Fruit fly (Drosophila melanogaster) whole organism, embryonic: ENCODE measurements around the gene CG32642.
A peak's percentile ranks its signal among the peaks of the same experiment; 100 is the strongest.

ENCODE experiments used
- Atf-2 ChIP-seq: fragments of 200-800 bp; sonication (Bioruptor generic); optimal IDR thresholded peaks from 2 replicates; lab custom pipeline; 2016; ENCODE audit warnings: missing biosample characterization, missing genetic modification characterization
- Atf3 ChIP-seq: fragments of 200-800 bp; sonication (Bioruptor generic); optimal IDR thresholded peaks from 3 replicates; lab custom pipeline; 2016; ENCODE audit warnings: missing biosample characterization, missing genetic modification characterization
- Bteb2 ChIP-seq: fragments of 200-800 bp; sonication (Bioruptor generic); optimal IDR thresholded peaks from 2 replicates; lab custom pipeline; 2016; ENCODE audit warnings: missing biosample characterization, missing genetic modification characterization
- CG10321 ChIP-seq: fragments of 200-800 bp; sonication (Bioruptor generic); IDR thresholded peaks from 2 replicates; pipeline ENCODE4 v1.3.6; 2022; ENCODE audit warnings: missing biosample characterization, missing genetic modification characterization
- CG10565 ChIP-seq: fragments of 200-800 bp; sonication (Bioruptor generic); optimal IDR thresholded peaks from 3 replicates; lab custom pipeline; 2016; ENCODE audit warnings: missing biosample characterization, mild to moderate bottlenecking, missing genetic modification characterization
- CG10979 ChIP-seq: fragments of 200-800 bp; sonication (Bioruptor generic); optimal IDR thresholded peaks from 2 replicates; lab custom pipeline; 2018; ENCODE audit warnings: missing biosample characterization, mild to moderate bottlenecking, missing genetic modification characterization, moderate library complexity
- CG11504 ChIP-seq: fragments of 200-800 bp; sonication (Bioruptor generic); optimal IDR thresholded peaks from 3 replicates; lab custom pipeline; 2019; ENCODE audit warnings: missing biosample characterization, mild to moderate bottlenecking, missing genetic modification characterization, moderate library complexity
- CG13894 ChIP-seq: fragments of 200-800 bp; sonication (Bioruptor generic); optimal IDR thresholded peaks from 3 replicates; lab custom pipeline; 2018; ENCODE audit warnings: missing biosample characterization, mild to moderate bottlenecking, missing genetic modification characterization, moderate library complexity
- CG15269 ChIP-seq: fragments of 200-800 bp; sonication (Bioruptor generic); optimal IDR thresholded peaks from 2 replicates; lab custom pipeline; 2018; ENCODE audit warnings: missing biosample characterization, mild to moderate bottlenecking, missing genetic modification characterization, moderate library complexity
- CG17829 ChIP-seq: fragments of 200-800 bp; optimal IDR thresholded peaks from 2 replicates; lab custom pipeline; 2019; ENCODE audit warnings: missing biosample characterization, mild to moderate bottlenecking, missing genetic modification characterization, moderate library complexity
- CG18011 ChIP-seq: fragments of 200-800 bp; sonication (Bioruptor generic); optimal IDR thresholded peaks from 2 replicates; lab custom pipeline; 2017; ENCODE audit warnings: missing biosample characterization, missing genetic modification characterization, mild to moderate bottlenecking, moderate library complexity, missing genotype
- CG1832 ChIP-seq: fragments of 200-800 bp; sonication (Bioruptor generic); optimal IDR thresholded peaks from 2 replicates; lab custom pipeline; 2017; ENCODE audit warnings: missing biosample characterization, mild to moderate bottlenecking, missing genetic modification characterization, inconsistent platforms
- CG2889 ChIP-seq: fragments of 200-800 bp; sonication (Bioruptor generic); IDR thresholded peaks from 3 replicates; pipeline ENCODE4 v1.3.6; 2022; ENCODE audit warnings: missing biosample characterization, missing genetic modification characterization
- CG33557 ChIP-seq: fragments of 200-800 bp; sonication (Bioruptor generic); optimal IDR thresholded peaks from 2 replicates; lab custom pipeline; 2019; ENCODE audit warnings: missing biosample characterization, mild to moderate bottlenecking, missing genetic modification characterization, moderate library complexity
- CG3995 ChIP-seq: fragments of 200-800 bp; sonication (Bioruptor generic); optimal IDR thresholded peaks from 3 replicates; lab custom pipeline; 2016; ENCODE audit warnings: missing biosample characterization, missing genetic modification characterization
- CG42726 ChIP-seq: fragments of 200-800 bp; sonication (Bioruptor generic); IDR thresholded peaks from 2 replicates; pipeline ENCODE4 v1.3.6; 2022; ENCODE audit warnings: missing biosample characterization, missing genetic modification characterization; ENCODE audit not compliant: partially characterized antibody
- CG5245 ChIP-seq: fragments of 200-800 bp; sonication (Bioruptor generic); optimal IDR thresholded peaks from 3 replicates; lab custom pipeline; 2016; ENCODE audit warnings: missing biosample characterization, missing genetic modification characterization
- CG6175 ChIP-seq: fragments of 200-800 bp; sonication (Bioruptor generic); IDR thresholded peaks from 3 replicates; pipeline ENCODE4 v1.3.6; 2022; ENCODE audit warnings: missing biosample characterization, missing genetic modification characterization
- CG6683 ChIP-seq: fragments of 200-800 bp; sonication (Bioruptor generic); optimal IDR thresholded peaks from 2 replicates; lab custom pipeline; 2017; ENCODE audit warnings: missing biosample characterization, mild to moderate bottlenecking, missing genetic modification characterization, missing genetic modification reagents
- CG6854 ChIP-seq: fragments of 200-800 bp; sonication (Bioruptor generic); optimal IDR thresholded peaks from 3 replicates; lab custom pipeline; 2017; ENCODE audit warnings: missing biosample characterization, mild to moderate bottlenecking, missing genetic modification characterization
- CG8290 ChIP-seq, 3 experiments: fragments of 200-800 bp; sonication (Bioruptor generic); optimal IDR thresholded peaks; 2 replicates each; lab custom pipeline; 2016 to 2019; ENCODE audit warnings: missing biosample characterization in 3 of 3, missing genetic modification characterization in 3 of 3, mild to moderate bottlenecking in 2 of 3, moderate library complexity in 1 of 3
- CG8359 ChIP-seq: fragments of 200-800 bp; sonication (Bioruptor generic); optimal IDR thresholded peaks from 2 replicates; lab custom pipeline; 2017; ENCODE audit warnings: missing biosample characterization, mild to moderate bottlenecking, missing genetic modification characterization, borderline replicate concordance
- Dad ChIP-seq: fragments of 200-800 bp; sonication (Bioruptor generic); optimal IDR thresholded peaks from 3 replicates; lab custom pipeline; 2016; ENCODE audit warnings: missing biosample characterization, missing genetic modification characterization
- Deaf1 ChIP-seq: fragments of 200-800 bp; optimal IDR thresholded peaks from 3 replicates; lab custom pipeline; 2019; ENCODE audit warnings: missing biosample characterization, mild to moderate bottlenecking, missing genetic modification characterization, moderate library complexity
- Doc2 ChIP-seq: fragments of 200-800 bp; sonication (Bioruptor generic); IDR thresholded peaks from 2 replicates; pipeline ENCODE4 v1.3.6; 2022; ENCODE audit warnings: missing biosample characterization, missing genetic modification characterization
- Eip74EF ChIP-seq, 2 experiments: fragments of 200-800 bp in 1 of 2; fragments of >200 bp in 1 of 2; sonication (Bioruptor generic) in 1 of 2; optimal IDR thresholded peaks; 2 replicates each; lab custom pipeline; 2017 to 2019; ENCODE audit warnings: missing biosample characterization in 2 of 2, missing genetic modification characterization in 2 of 2, mild to moderate bottlenecking in 1 of 2, moderate library complexity in 1 of 2
- Gsc ChIP-seq: fragments of 200-800 bp; sonication (Bioruptor generic); IDR thresholded peaks from 2 replicates; pipeline ENCODE4 v1.3.6; 2022; ENCODE audit warnings: missing biosample characterization, missing genetic modification characterization
- HHEX ChIP-seq: fragments of 200-800 bp; sonication (Bioruptor generic); optimal IDR thresholded peaks from 3 replicates; lab custom pipeline; 2017; ENCODE audit warnings: missing biosample characterization, mild to moderate bottlenecking, missing genetic modification characterization, missing genetic modification reagents
- MTF-1 ChIP-seq: fragments of 200-800 bp; sonication (Bioruptor generic); optimal IDR thresholded peaks from 2 replicates; lab custom pipeline; 2018; ENCODE audit warnings: missing biosample characterization, mild to moderate bottlenecking, missing genetic modification characterization, borderline replicate concordance
- Meics ChIP-seq: fragments of 200-800 bp; sonication (Bioruptor generic); optimal IDR thresholded peaks from 2 replicates; lab custom pipeline; 2017; ENCODE audit warnings: missing biosample characterization, mild to moderate bottlenecking, missing genetic modification characterization
- Nf-YA ChIP-seq: fragments of 200-800 bp; sonication (Bioruptor generic); IDR thresholded peaks from 2 replicates; pipeline ENCODE4 v1.3.6; 2022; ENCODE audit warnings: missing biosample characterization, missing genetic modification characterization
- NfI ChIP-seq: fragments of 200-800 bp; sonication (Bioruptor generic); optimal IDR thresholded peaks from 3 replicates; lab custom pipeline; 2018; ENCODE audit warnings: missing biosample characterization, mild to moderate bottlenecking, missing genetic modification characterization, moderate library complexity
- Taf1 ChIP-seq: fragments of 200-800 bp; sonication (Bioruptor generic); IDR thresholded peaks from 2 replicates; pipeline ENCODE4 v1.3.6; 2022; ENCODE audit warnings: missing biosample characterization, missing genetic modification characterization
- Usf ChIP-seq: fragments of 200-800 bp; sonication (Bioruptor generic); optimal IDR thresholded peaks from 2 replicates; lab custom pipeline; 2017; ENCODE audit warnings: missing genotype, missing biosample characterization, missing genetic modification characterization
- ab ChIP-seq: fragments of 200-800 bp; sonication (Bioruptor generic); optimal IDR thresholded peaks from 2 replicates; lab custom pipeline; 2016; ENCODE audit warnings: missing biosample characterization, missing genetic modification characterization
- ac ChIP-seq: fragments of 200-800 bp; sonication (Bioruptor generic); optimal IDR thresholded peaks from 3 replicates; lab custom pipeline; 2017; ENCODE audit warnings: missing biosample characterization, mild to moderate bottlenecking, missing genetic modification characterization
- br ChIP-seq: fragments of >200 bp; optimal IDR thresholded peaks from 2 replicates; lab custom pipeline; 2017
- cas ChIP-seq: fragments of 200-800 bp; sonication (Bioruptor generic); IDR thresholded peaks from 2 replicates; pipeline ENCODE4 v1.3.6; 2022; ENCODE audit warnings: missing biosample characterization, missing genetic modification characterization
- chif ChIP-seq, 2 experiments: fragments of 200-800 bp; sonication (Bioruptor generic); optimal IDR thresholded peaks; 3 replicates each; lab custom pipeline; 2016; ENCODE audit warnings: missing biosample characterization in 2 of 2, missing genetic modification characterization in 2 of 2
- ci ChIP-seq: fragments of 200-800 bp; sonication (Bioruptor generic); IDR thresholded peaks from 3 replicates; pipeline ENCODE4 v1.3.6; 2022; ENCODE audit warnings: missing biosample characterization, missing genetic modification characterization
- dati ChIP-seq: fragments of 200-800 bp; sonication (Bioruptor generic); IDR thresholded peaks from 2 replicates; pipeline ENCODE4 v1.3.6; 2022; ENCODE audit warnings: missing biosample characterization, missing genetic modification characterization
- eve ChIP-seq, 2 experiments: fragments of >200 bp; optimal IDR thresholded peaks; 2 replicates each; lab custom pipeline; 2017; ENCODE audit warnings: missing biosample characterization in 2 of 2, missing genetic modification characterization in 2 of 2
- gcm ChIP-seq: fragments of 200-800 bp; sonication (Bioruptor generic); optimal IDR thresholded peaks from 2 replicates; lab custom pipeline; 2019; ENCODE audit warnings: missing biosample characterization, mild to moderate bottlenecking, missing genetic modification characterization, moderate library complexity
- pb ChIP-seq: fragments of 200-800 bp; sonication (Bioruptor generic); optimal IDR thresholded peaks from 3 replicates; lab custom pipeline; 2016; ENCODE audit warnings: missing biosample characterization, missing genetic modification characterization
- repo ChIP-seq: fragments of 200-800 bp; sonication (Bioruptor generic); optimal IDR thresholded peaks from 2 replicates; lab custom pipeline; 2016; ENCODE audit warnings: missing biosample characterization, missing genetic modification characterization
- run ChIP-seq: fragments of 200-800 bp; sonication (Bioruptor generic); optimal IDR thresholded peaks from 3 replicates; lab custom pipeline; 2018; ENCODE audit warnings: missing biosample characterization, mild to moderate bottlenecking, missing genetic modification characterization
- scrt ChIP-seq: fragments of 200-800 bp; sonication (Bioruptor generic); optimal IDR thresholded peaks from 2 replicates; lab custom pipeline; 2018; ENCODE audit warnings: missing biosample characterization, mild to moderate bottlenecking, missing genetic modification characterization, moderate library complexity
- sug ChIP-seq: fragments of 200-800 bp; optimal IDR thresholded peaks from 2 replicates; lab custom pipeline; 2019; ENCODE audit warnings: missing biosample characterization, mild to moderate bottlenecking, missing genetic modification characterization, moderate library complexity
- tup ChIP-seq: fragments of 200-800 bp; sonication (Bioruptor generic); optimal IDR thresholded peaks from 2 replicates; lab custom pipeline; 2016; ENCODE audit warnings: missing biosample characterization, mild to moderate bottlenecking, missing genetic modification characterization, moderate library complexity
- vvl ChIP-seq: fragments of 200-800 bp; sonication (Bioruptor generic); IDR thresholded peaks from 2 replicates; pipeline ENCODE4 v1.3.6; 2022; ENCODE audit warnings: missing biosample characterization, missing genetic modification characterization

Gene CG32642

dm6 chrX:12923258-12923901, 35.6 kb upstream of the CG32642 start (continued):
- TF ChIP-seq CG13894 (tag; lab: Kevin White, UChicago): no peak
- TF ChIP-seq gcm (GFP tag; lab: Kevin White, UChicago): no peak
- TF ChIP-seq Meics: peak; percentile 9
- TF ChIP-seq dati (GFP tag; lab: Robert Waterston, UW): peak; percentile 31; the same call in 1 of the 2 replicates
- TF ChIP-seq CG10565 (GFP tag; lab: Kevin White, UChicago): no peak
- no peak for TF ChIP-seq ac (GFP tag; lab: Kevin White, UChicago)
- TF ChIP-seq CG6175: no peak
- no peak for TF ChIP-seq Dad
- no peak for TF ChIP-seq run (tag; lab: Kevin White, UChicago)
- no peak for TF ChIP-seq Atf-2
- TF ChIP-seq Eip74EF (GFP tag; optimal IDR thresholded peaks at IDR 0.05; lab: Kevin White, UChicago): no peak
- no peak for TF ChIP-seq CG6683 (GFP tag; lab: Kevin White, UChicago)
- no peak for TF ChIP-seq CG15269 (tag; lab: Kevin White, UChicago)
- TF ChIP-seq chif (GFP tag; optimal IDR thresholded peaks at IDR 0.05; lab: Kevin White, UChicago): peak in 1 of 2 experiments; percentile 21
- peak; percentile 32 for TF ChIP-seq CG17829 (tag; lab: Kevin White, UChicago)
- no peak for TF ChIP-seq CG8290 (GFP tag; optimal IDR thresholded peaks at IDR 0.05; lab: Kevin White, UChicago)
- no peak for TF ChIP-seq CG8290 (tag; optimal IDR thresholded peaks at IDR 0.05; lab: Kevin White, UChicago)
- TF ChIP-seq CG1832: no peak
- no peak for TF ChIP-seq Atf3 (GFP tag; lab: Kevin White, UChicago)
- TF ChIP-seq br: no peak
- no peak for TF ChIP-seq eve (GFP tag; optimal IDR thresholded peaks at IDR 0.05; lab: Kevin White, UChicago)
- TF ChIP-seq CG5245 (GFP tag; lab: Kevin White, UChicago): no peak
- no peak for TF ChIP-seq CG3995
- no peak for TF ChIP-seq Nf-YA (GFP tag; lab: Robert Waterston, UW)
- TF ChIP-seq cas (GFP tag; lab: Robert Waterston, UW): no peak
- peak; percentile 63 for TF ChIP-seq CG11504 (tag; lab: Kevin White, UChicago)
- TF ChIP-seq NfI (GFP tag; lab: Kevin White, UChicago): no peak
- no peak for TF ChIP-seq MTF-1
- no peak for TF ChIP-seq scrt (GFP tag; lab: Kevin White, UChicago)
- no peak for TF ChIP-seq CG8359 (GFP tag; lab: Kevin White, UChicago)
- TF ChIP-seq tup (GFP tag; lab: Kevin White, UChicago): no peak
- peak; percentile 25; the same call in 1 of the 2 replicates for TF ChIP-seq vvl (GFP tag; lab: Robert Waterston, UW)
- TF ChIP-seq Doc2: no peak
- TF ChIP-seq CG18011 (GFP tag; lab: Kevin White, UChicago): no peak
- peak; percentile 71; the same call in 2 of the 3 replicates for TF ChIP-seq ci
- no peak for TF ChIP-seq pb (GFP tag; lab: Kevin White, UChicago)
- TF ChIP-seq CG10979: peak; percentile 63
- TF ChIP-seq CG2889 (GFP tag; lab: Robert Waterston, UW): no peak
- no peak for TF ChIP-seq Usf (GFP tag; lab: Kevin White, UChicago)
- TF ChIP-seq HHEX (GFP tag; lab: Kevin White, UChicago): no peak
- TF ChIP-seq CG10321 (GFP tag; lab: Robert Waterston, UW): no peak
- TF ChIP-seq Gsc (GFP tag; lab: Robert Waterston, UW): no peak
- no peak for TF ChIP-seq CG42726
- TF ChIP-seq CG6854 (GFP tag; lab: Kevin White, UChicago): no peak
- TF ChIP-seq Taf1 (GFP tag; lab: Robert Waterston, UW): no peak
- TF ChIP-seq repo (GFP tag; lab: Kevin White, UChicago): no peak
- no peak for TF ChIP-seq Deaf1
- no peak for TF ChIP-seq Bteb2 (GFP tag; lab: Kevin White, UChicago)
- no peak for TF ChIP-seq ab
- TF ChIP-seq CG33557 (GFP tag; lab: Kevin White, UChicago): no peak
- no peak for TF ChIP-seq sug (tag; lab: Kevin White, UChicago)
